Fruit fly (Drosophila melanogaster) whole organism, embryonic: ENCODE results near the gene CG43850.

Source experiments
- Antp ChIP-seq: fragments of 200-800 bp; sonication (Bioruptor generic); optimal IDR thresholded peaks from 3 replicates; lab custom pipeline; 2016; ENCODE audit warnings: missing biosample characterization, missing genetic modification characterization
- CG10267 ChIP-seq: fragments of 200-800 bp; sonication (Bioruptor generic); optimal IDR thresholded peaks from 2 replicates; lab custom pipeline; 2018; ENCODE audit warnings: missing biosample characterization, mild to moderate bottlenecking, missing genetic modification characterization, moderate library complexity
- CG10543 ChIP-seq: fragments of 200-800 bp; sonication (Bioruptor generic); optimal IDR thresholded peaks from 3 replicates; lab custom pipeline; 2017; ENCODE audit warnings: missing biosample characterization, mild to moderate bottlenecking, missing genetic modification characterization, moderate library complexity
- CG13424 ChIP-seq: fragments of 200-800 bp; sonication (Bioruptor generic); optimal IDR thresholded peaks from 2 replicates; lab custom pipeline; 2019; ENCODE audit warnings: missing biosample characterization, mild to moderate bottlenecking, missing genetic modification characterization, moderate library complexity
- CG13894 ChIP-seq: fragments of 200-800 bp; sonication (Bioruptor generic); optimal IDR thresholded peaks from 3 replicates; lab custom pipeline; 2018; ENCODE audit warnings: missing biosample characterization, mild to moderate bottlenecking, missing genetic modification characterization, moderate library complexity
- CG14710 ChIP-seq: fragments of 200-800 bp; sonication (Bioruptor generic); optimal IDR thresholded peaks from 3 replicates; lab custom pipeline; 2019; ENCODE audit warnings: missing biosample characterization, mild to moderate bottlenecking, missing genetic modification characterization, moderate library complexity
- CG1602 ChIP-seq: fragments of 200-800 bp; sonication (Bioruptor generic); optimal IDR thresholded peaks from 3 replicates; lab custom pipeline; 2016; ENCODE audit warnings: missing biosample characterization, missing genetic modification characterization
- CG1647 ChIP-seq: fragments of 200-800 bp; sonication (Bioruptor generic); optimal IDR thresholded peaks from 3 replicates; lab custom pipeline; 2016; ENCODE audit warnings: missing biosample characterization, missing genetic modification characterization
- CG17186 ChIP-seq: fragments of 200-800 bp; sonication (Bioruptor generic); optimal IDR thresholded peaks from 3 replicates; lab custom pipeline; 2017; ENCODE audit warnings: missing biosample characterization, missing genetic modification reagents, missing genetic modification characterization
- CG17361 ChIP-seq: fragments of 200-800 bp; sonication (Bioruptor generic); IDR thresholded peaks from 3 replicates; pipeline ENCODE4 v1.3.6; 2022; ENCODE audit warnings: missing biosample characterization, missing genetic modification characterization
- CG17829 ChIP-seq: fragments of 200-800 bp; optimal IDR thresholded peaks from 2 replicates; lab custom pipeline; 2019; ENCODE audit warnings: missing biosample characterization, mild to moderate bottlenecking, missing genetic modification characterization, moderate library complexity
- CG17912 ChIP-seq: fragments of 200-800 bp; sonication (Bioruptor generic); optimal IDR thresholded peaks from 2 replicates; lab custom pipeline; 2018; ENCODE audit warnings: missing biosample characterization, mild to moderate bottlenecking, missing genetic modification characterization
- CG31441 ChIP-seq: fragments of 200-800 bp; sonication (Bioruptor generic); IDR thresholded peaks from 2 replicates; pipeline ENCODE4 v1.3.6; 2022; ENCODE audit warnings: missing biosample characterization, missing genetic modification characterization
- CG32532 ChIP-seq: fragments of 200-800 bp; sonication (Bioruptor generic); IDR thresholded peaks from 2 replicates; pipeline ENCODE4 v1.3.6; 2022; ENCODE audit warnings: missing biosample characterization, missing genetic modification characterization
- CG6689 ChIP-seq: fragments of 200-800 bp; sonication (Bioruptor generic); IDR thresholded peaks from 2 replicates; pipeline ENCODE4 v1.3.6; 2022; ENCODE audit warnings: missing biosample characterization, missing genetic modification characterization
- CG7372 ChIP-seq: fragments of 200-800 bp; sonication (Bioruptor generic); IDR thresholded peaks from 2 replicates; pipeline ENCODE4 v1.3.6; 2022; ENCODE audit warnings: missing biosample characterization, missing genetic modification characterization
- CG8944 ChIP-seq: fragments of 200-800 bp; sonication (Bioruptor generic); optimal IDR thresholded peaks from 3 replicates; lab custom pipeline; 2016; ENCODE audit warnings: missing biosample characterization, missing genetic modification characterization
- Camta ChIP-seq: fragments of 200-800 bp; sonication (Bioruptor generic); optimal IDR thresholded peaks from 2 replicates; lab custom pipeline; 2016; ENCODE audit warnings: missing biosample characterization, missing genetic modification characterization
- D ChIP-seq, 2 experiments: fragments of 200-800 bp in 1 of 2; fragments of >200 bp in 1 of 2; sonication (Bioruptor generic) in 1 of 2; optimal IDR thresholded peaks; 2 replicates in 1 of 2; 3 replicates in 1 of 2; lab custom pipeline; 2017; ENCODE audit warnings: mild to moderate bottlenecking in 1 of 2, missing biosample characterization in 1 of 2, missing genetic modification characterization in 1 of 2, missing genetic modification reagents in 1 of 2
- Dek ChIP-seq: fragments of 200-800 bp; sonication (Bioruptor generic); optimal IDR thresholded peaks from 3 replicates; lab custom pipeline; 2019; ENCODE audit warnings: missing biosample characterization, mild to moderate bottlenecking, missing genetic modification characterization, moderate library complexity
- Eip74EF ChIP-seq, 2 experiments: fragments of 200-800 bp in 1 of 2; fragments of >200 bp in 1 of 2; sonication (Bioruptor generic) in 1 of 2; optimal IDR thresholded peaks; 2 replicates each; lab custom pipeline; 2017 to 2019; ENCODE audit warnings: missing biosample characterization in 2 of 2, missing genetic modification characterization in 2 of 2, mild to moderate bottlenecking in 1 of 2, moderate library complexity in 1 of 2
- Gsc ChIP-seq: fragments of 200-800 bp; sonication (Bioruptor generic); IDR thresholded peaks from 2 replicates; pipeline ENCODE4 v1.3.6; 2022; ENCODE audit warnings: missing biosample characterization, missing genetic modification characterization
- HLHmδ ChIP-seq: fragments of 200-800 bp; sonication (Bioruptor generic); optimal IDR thresholded peaks from 2 replicates; lab custom pipeline; 2018; ENCODE audit warnings: missing biosample characterization, mild to moderate bottlenecking, missing genetic modification characterization, moderate library complexity
- Hand ChIP-seq: fragments of 200-800 bp; sonication (Bioruptor generic); optimal IDR thresholded peaks from 2 replicates; lab custom pipeline; 2017; ENCODE audit warnings: mild to moderate bottlenecking, missing biosample characterization, missing genetic modification reagents, missing genetic modification characterization
- Hr3 ChIP-seq: fragments of 200-800 bp; sonication (Bioruptor generic); optimal IDR thresholded peaks from 3 replicates; lab custom pipeline; 2016; ENCODE audit warnings: missing biosample characterization, missing genetic modification characterization
- Med ChIP-seq: fragments of 200-800 bp; sonication (Bioruptor generic); peaks from one replicate; lab custom pipeline; 2016; ENCODE audit warnings: missing biosample characterization, missing genetic modification characterization, mild to moderate bottlenecking, inconsistent platforms, moderate library complexity
- Rx ChIP-seq: fragments of 200-800 bp; sonication (Bioruptor generic); IDR thresholded peaks from 2 replicates; pipeline ENCODE4 v1.3.6; 2022; ENCODE audit warnings: missing biosample characterization, missing genetic modification characterization
- Side ChIP-seq: fragments of 200-800 bp; sonication (Bioruptor generic); optimal IDR thresholded peaks from 2 replicates; lab custom pipeline; 2016; ENCODE audit warnings: missing biosample characterization, missing genetic modification characterization
- ap ChIP-seq: fragments of 200-800 bp; sonication (Bioruptor generic); IDR thresholded peaks from 2 replicates; pipeline ENCODE4 v1.3.6; 2022; ENCODE audit warnings: missing biosample characterization, missing genetic modification characterization
- ara ChIP-seq: fragments of 200-800 bp; sonication (Bioruptor generic); IDR thresholded peaks from 2 replicates; pipeline ENCODE4 v1.3.6; 2022; ENCODE audit warnings: missing biosample characterization, missing genetic modification characterization
- az2 ChIP-seq: fragments of 200-800 bp; sonication (Bioruptor generic); optimal IDR thresholded peaks from 3 replicates; lab custom pipeline; 2016; ENCODE audit warnings: missing biosample characterization, missing genetic modification characterization
- cas ChIP-seq: fragments of 200-800 bp; sonication (Bioruptor generic); IDR thresholded peaks from 2 replicates; pipeline ENCODE4 v1.3.6; 2022; ENCODE audit warnings: missing biosample characterization, missing genetic modification characterization
- crc ChIP-seq: fragments of 200-800 bp; sonication (Bioruptor generic); optimal IDR thresholded peaks from 2 replicates; lab custom pipeline; 2016; ENCODE audit warnings: missing biosample characterization, missing genetic modification characterization
- danr ChIP-seq: fragments of 200-800 bp; sonication (Bioruptor generic); IDR thresholded peaks from 2 replicates; pipeline ENCODE4 v1.3.6; 2022; ENCODE audit warnings: missing biosample characterization, missing genetic modification characterization
- dm ChIP-seq: fragments of 200-800 bp; sonication (Bioruptor generic); optimal IDR thresholded peaks from 3 replicates; lab custom pipeline; 2016; ENCODE audit warnings: missing biosample characterization, missing genetic modification characterization
- ewg ChIP-seq: fragments of 200-800 bp; sonication (Bioruptor generic); optimal IDR thresholded peaks from 3 replicates; lab custom pipeline; 2017; ENCODE audit warnings: mild to moderate bottlenecking, missing biosample characterization, missing genetic modification reagents, missing genetic modification characterization
- fd96Cb ChIP-seq: fragments of 200-800 bp; sonication (Bioruptor generic); optimal IDR thresholded peaks from 2 replicates; lab custom pipeline; 2018; ENCODE audit warnings: missing biosample characterization, mild to moderate bottlenecking, missing genetic modification characterization, moderate library complexity
- fu2 ChIP-seq: fragments of 200-800 bp; sonication (Bioruptor generic); optimal IDR thresholded peaks from 2 replicates; lab custom pipeline; 2016; ENCODE audit warnings: missing biosample characterization, missing genetic modification characterization
- gem ChIP-seq: fragments of 200-800 bp; sonication (Bioruptor generic); optimal IDR thresholded peaks from 2 replicates; lab custom pipeline; 2019; ENCODE audit warnings: missing biosample characterization, mild to moderate bottlenecking, missing genetic modification characterization, moderate library complexity
- kah ChIP-seq: fragments of 200-800 bp; sonication (Bioruptor generic); optimal IDR thresholded peaks from 2 replicates; lab custom pipeline; 2018; ENCODE audit warnings: missing biosample characterization, mild to moderate bottlenecking, missing genetic modification characterization
- maf-S ChIP-seq: fragments of 200-800 bp; sonication (Bioruptor generic); optimal IDR thresholded peaks from 2 replicates; lab custom pipeline; 2016; ENCODE audit warnings: missing biosample characterization, missing genetic modification characterization
- nmo ChIP-seq: fragments of 200-800 bp; sonication (Bioruptor generic); optimal IDR thresholded peaks from 2 replicates; lab custom pipeline; 2018; ENCODE audit warnings: missing biosample characterization, mild to moderate bottlenecking, missing genetic modification characterization, moderate library complexity
- oc ChIP-seq: fragments of 200-800 bp; sonication (Bioruptor generic); optimal IDR thresholded peaks from 2 replicates; lab custom pipeline; 2018; ENCODE audit warnings: missing biosample characterization, mild to moderate bottlenecking, missing genetic modification characterization, moderate library complexity
- p53 ChIP-seq: fragments of 200-800 bp; sonication (Bioruptor generic); optimal IDR thresholded peaks from 2 replicates; lab custom pipeline; 2016; ENCODE audit warnings: missing biosample characterization, missing genetic modification characterization
- pfk ChIP-seq: fragments of 200-800 bp; sonication (Bioruptor generic); optimal IDR thresholded peaks from 2 replicates; lab custom pipeline; 2018; ENCODE audit warnings: missing biosample characterization, mild to moderate bottlenecking, missing genetic modification characterization, moderate library complexity
- pzg ChIP-seq: fragments of 200-800 bp; sonication (Bioruptor generic); optimal IDR thresholded peaks from 3 replicates; lab custom pipeline; 2018; ENCODE audit warnings: missing biosample characterization, mild to moderate bottlenecking, missing genetic modification characterization, moderate library complexity
- salm ChIP-seq: fragments of 200-800 bp; sonication (Bioruptor generic); optimal IDR thresholded peaks from 2 replicates; lab custom pipeline; 2018; ENCODE audit warnings: missing biosample characterization, mild to moderate bottlenecking, missing genetic modification characterization
- ttk ChIP-seq: fragments of 200-800 bp; sonication (Bioruptor generic); IDR thresholded peaks from 2 replicates; pipeline ENCODE4 v2.1.2; 2022; ENCODE audit warnings: missing biosample characterization, missing genetic modification characterization
- zen ChIP-seq: fragments of 200-800 bp; sonication (Bioruptor generic); optimal IDR thresholded peaks from 3 replicates; lab custom pipeline; 2018; ENCODE audit warnings: missing biosample characterization, mild to moderate bottlenecking, missing genetic modification characterization, moderate library complexity
- zen2 ChIP-seq: fragments of 200-800 bp; sonication (Bioruptor generic); IDR thresholded peaks from 3 replicates; pipeline ENCODE4 v1.3.6; 2022; ENCODE audit warnings: missing biosample characterization, missing genetic modification characterization; ENCODE audit not compliant: partially characterized antibody
- zf30C ChIP-seq: fragments of 200-800 bp; sonication (Bioruptor generic); optimal IDR thresholded peaks from 3 replicates; lab custom pipeline; 2018; ENCODE audit warnings: missing biosample characterization, mild to moderate bottlenecking, missing genetic modification characterization

Gene CG43850

dm6 chr2L:13367378-13367777 lies 47.9 kb upstream of the CG43850 start, which contains the start of gene Tap42 (continued):
- TF ChIP-seq CG1602 (GFP tag; lab: Kevin White, UChicago) (peak; percentile 4), CG17829 (tag; lab: Kevin White, UChicago) (peak; percentile 24), danr (GFP tag; lab: Robert Waterston, UW) (no peak), oc (tag; lab: Kevin White, UChicago) (no peak), HLHmδ (no peak), Gsc (GFP tag; lab: Robert Waterston, UW) (no peak), ap (GFP tag; lab: Robert Waterston, UW) (no peak), CG17361 (GFP tag; lab: Robert Waterston, UW) (no peak), maf-S (GFP tag; lab: Kevin White, UChicago) (no peak), p53 (GFP tag; lab: Kevin White, UChicago) (no peak), ara (GFP tag; lab: Robert Waterston, UW) (no peak), pfk (no peak), D (optimal IDR thresholded peaks at IDR 0.05; lab: Kevin White, UChicago) (no peak), D (GFP tag; optimal IDR thresholded peaks at IDR 0.05; lab: Kevin White, UChicago) (no peak), CG14710 (tag; lab: Kevin White, UChicago) (peak; percentile 46), gem (tag; lab: Kevin White, UChicago) (peak; percentile 51), zf30C (no peak), CG6689 (GFP tag; lab: Robert Waterston, UW) (no peak), CG7372 (no peak), dm (GFP tag; lab: Kevin White, UChicago) (no peak), CG17186 (GFP tag; lab: Kevin White, UChicago) (no peak), zen (tag; lab: Kevin White, UChicago) (no peak), Rx (no peak), fu2 (GFP tag; lab: Kevin White, UChicago) (no peak), zen2 (no peak), CG32532 (GFP tag; lab: Robert Waterston, UW) (no peak; the same call in 1 of the 2 replicates), crc (GFP tag; lab: Kevin White, UChicago) (no peak), Med (GFP tag; lab: Kevin White, UChicago) (peak; percentile 86), CG8944 (GFP tag; lab: Kevin White, UChicago) (no peak), cas (GFP tag; lab: Robert Waterston, UW) (no peak), Eip74EF (GFP tag; optimal IDR thresholded peaks at IDR 0.05; lab: Kevin White, UChicago) (no peak), az2 (peak; percentile 20), CG10543 (GFP tag; lab: Kevin White, UChicago) (peak; percentile 33), CG1647 (GFP tag; lab: Kevin White, UChicago) (no peak), nmo (GFP tag; lab: Kevin White, UChicago) (peak; percentile 20), kah (no peak), Antp (GFP tag; lab: Kevin White, UChicago) (no peak), ewg (GFP tag; lab: Kevin White, UChicago) (no peak), CG13424 (peak; percentile 49), CG17912 (GFP tag; lab: Kevin White, UChicago) (no peak), CG10267 (peak; percentile 49), pzg (peak; percentile 45), Side (no peak), Hr3 (GFP tag; lab: Kevin White, UChicago) (no peak), ttk (GFP tag; lab: Robert Waterston, UW) (no peak), Dek (tag; lab: Kevin White, UChicago) (peak; percentile 26), fd96Cb (tag; lab: Kevin White, UChicago) (no peak), Hand (GFP tag; lab: Kevin White, UChicago) (no peak), Camta (no peak), CG13894 (tag; lab: Kevin White, UChicago) (peak; percentile 31), salm (tag; lab: Kevin White, UChicago) (no peak), CG31441 (no peak)
